Worm (Caenorhabditis elegans): ENCODE measurements around the gene idpa-2.

The idpa-2 gene

DNA sequence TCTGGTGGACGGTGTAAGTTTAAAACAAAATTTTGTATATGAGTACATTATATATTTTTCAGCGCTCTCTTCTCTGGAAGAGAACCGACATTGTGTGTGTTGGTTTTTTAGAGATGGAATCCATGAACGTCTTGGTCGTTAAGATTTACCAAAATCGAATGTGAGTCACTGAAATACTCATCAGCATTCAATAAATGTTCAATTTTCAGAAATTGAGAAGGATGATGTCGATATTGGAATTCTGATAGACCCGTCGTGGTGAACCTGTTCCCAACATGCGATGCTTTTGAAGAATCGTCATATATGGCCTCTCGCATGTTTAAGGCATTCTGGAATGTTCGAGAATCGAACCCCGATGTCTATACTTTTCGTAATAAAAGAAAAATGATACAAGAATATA lies 3.8 kb downstream of the idpa-2 start:
- TF ChIP-seq ceh-63 (GFP tag; optimal IDR thresholded peaks at IDR 0.05) (no peak), nhr-85 (tag) (peak; percentile 64)

DNA sequence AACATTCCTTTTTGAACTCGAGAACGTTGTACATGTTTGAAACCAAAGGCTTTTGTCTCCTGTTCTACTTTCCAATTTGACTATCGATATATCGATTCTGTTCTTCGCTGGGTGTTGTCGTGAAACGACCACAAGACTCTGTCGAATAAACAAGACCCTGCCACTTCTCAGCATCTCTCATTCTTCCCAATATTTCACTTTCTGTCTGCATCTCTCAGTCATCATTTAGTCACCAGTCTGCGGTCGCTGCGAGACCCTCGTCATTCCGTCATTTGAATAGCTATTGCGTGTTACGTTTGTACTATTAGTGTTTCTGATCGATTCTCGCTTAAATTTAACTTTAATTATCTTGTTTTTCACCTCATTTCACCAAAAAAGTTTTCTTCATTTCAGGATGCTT lies 5.2 kb downstream of the idpa-2 start:
- TF ChIP-seq nhr-71 (tag; optimal IDR thresholded peaks at IDR 0.05) (peak; percentile 99), unc-62 (GFP tag; optimal IDR thresholded peaks at IDR 0.05) (no peak), nhr-28 (tag; optimal IDR thresholded peaks at IDR 0.05) (peak; percentile 43), alr-1 (tag; optimal IDR thresholded peaks at IDR 0.05; ENCODE audit: borderline replicate concordance) (no peak), egl-13 (tag; optimal IDR thresholded peaks at IDR 0.05) (peak; percentile 93), efl-3 (GFP tag; optimal IDR thresholded peaks at IDR 0.05) (no peak), C16A3.4 (tag; optimal IDR thresholded peaks at IDR 0.05) (peak; percentile 93), fkh-4 (tag; optimal IDR thresholded peaks at IDR 0.05; ENCODE audit: borderline replicate concordance) (peak; percentile 82), unc-86 (tag; optimal IDR thresholded peaks at IDR 0.05) (peak; percentile 97), skn-1 (tag; optimal IDR thresholded peaks at IDR 0.05) (peak; percentile 96), lsy-2 (tag; optimal IDR thresholded peaks at IDR 0.05) (peak; percentile 93 to 94), grh-1 (GFP tag; IDR thresholded peaks at IDR 0.05) (peak; percentile 95), mab-9 (GFP tag; IDR thresholded peaks at IDR 0.05) (peak; percentile 91), sptf-1 (tag; optimal IDR thresholded peaks at IDR 0.05) (no peak), jun-1 (tag; optimal IDR thresholded peaks at IDR 0.05) (peak; percentile 96), C34B4.2 (tag; optimal IDR thresholded peaks at IDR 0.05) (no peak), lin-35 (GFP tag; optimal IDR thresholded peaks at IDR 0.05) (peak; percentile 88 to 94), aly-2 (tag; optimal IDR thresholded peaks at IDR 0.05) (peak; percentile 74), swsn-7 (tag; optimal IDR thresholded peaks at IDR 0.05) (peak; percentile 98), egl-27 (tag; optimal IDR thresholded peaks at IDR 0.05) (no peak), elt-2 (tag; optimal IDR thresholded peaks at IDR 0.05) (peak; percentile 82), hlh-4 (tag; optimal IDR thresholded peaks at IDR 0.05) (no peak), lin-39 (tag; optimal IDR thresholded peaks at IDR 0.05) (peak; percentile 87), tlp-1 (tag; optimal IDR thresholded peaks at IDR 0.05) (no peak), nhr-20 (tag; optimal IDR thresholded peaks at IDR 0.05) (peak; percentile 99), ztf-11 (tag; optimal IDR thresholded peaks at IDR 0.05) (peak in 1 of 2 experiments; percentile 88), sox-4 (tag; optimal IDR thresholded peaks at IDR 0.05) (peak; percentile 85), rnt-1 (tag; optimal IDR thresholded peaks at IDR 0.05) (peak; percentile 94), sup-37 (GFP tag; optimal IDR thresholded peaks at IDR 0.05) (peak; percentile 79), C04F5.9 (tag; optimal IDR thresholded peaks at IDR 0.05) (peak; percentile 78), pax-3 (tag; optimal IDR thresholded peaks at IDR 0.05) (peak; percentile 93), isw-1 (GFP tag; IDR thresholded peaks at IDR 0.05) (peak; percentile 92), nhr-85 (tag) (peak; percentile 99), ceh-8 (GFP tag; optimal IDR thresholded peaks at IDR 0.05) (peak; percentile 94), ets-5 (GFP tag; IDR thresholded peaks at IDR 0.05) (no peak), dpl-1 (GFP tag; optimal IDR thresholded peaks at IDR 0.05) (peak; percentile 77 to 83 (median 81)), hlh-17 (GFP tag; optimal IDR thresholded peaks at IDR 0.05; ENCODE audit: borderline replicate concordance) (no peak), unc-98 (GFP tag; IDR thresholded peaks at IDR 0.05) (no peak), F16B12.6 (tag; optimal IDR thresholded peaks at IDR 0.05) (peak; percentile 61), efl-1 (optimal IDR thresholded peaks at IDR 0.05) (peak; percentile 90 to 93), efl-1 (GFP tag; optimal IDR thresholded peaks at IDR 0.05 in 1 of 2) (peak; percentile 78 to 98), fkh-8 (tag; optimal IDR thresholded peaks at IDR 0.05) (peak; percentile 99), nhr-84 (tag; optimal IDR thresholded peaks at IDR 0.05) (no peak), snu-23 (GFP tag; optimal IDR thresholded peaks at IDR 0.05) (peak; percentile 99), vab-15 (tag; optimal IDR thresholded peaks at IDR 0.05) (peak; percentile 87), aha-1 (tag; optimal IDR thresholded peaks at IDR 0.05) (peak; percentile 7), ceh-63 (GFP tag; optimal IDR thresholded peaks at IDR 0.05) (peak; percentile 18), ces-1 (GFP tag; optimal IDR thresholded peaks at IDR 0.05) (no peak), nhr-76 (tag; optimal IDR thresholded peaks at IDR 0.05) (no peak), pag-3 (tag; optimal IDR thresholded peaks at IDR 0.05; ENCODE audit: borderline replicate concordance, insufficient read depth) (no peak)
